Worm (Caenorhabditis elegans) whole organism, mixed stage, embryonic: ENCODE results near the gene perm-5.

Source experiments
- blmp-1 ChIP-seq: fragments of 150-350 bp; optimal IDR thresholded peaks from 2 replicates; lab custom pipeline; 2014; ENCODE audit warnings: missing biosample characterization, missing genetic modification characterization
- ham-2 ChIP-seq: fragments of 200-800 bp; sonication (Bioruptor generic); optimal IDR thresholded peaks from 2 replicates; lab custom pipeline; 2018; ENCODE audit warnings: mild to moderate bottlenecking, missing genetic modification characterization, missing compliant biosample characterization
- lsy-2 ChIP-seq: fragments of 150-350 bp; optimal IDR thresholded peaks from 2 replicates; lab custom pipeline; 2014; ENCODE audit warnings: missing biosample characterization, missing genetic modification characterization
- nhr-237 ChIP-seq: fragments of 150-350 bp; optimal IDR thresholded peaks from 2 replicates; lab custom pipeline; 2014; ENCODE audit warnings: missing biosample characterization, missing genetic modification characterization
- unc-62 ChIP-seq: fragments of 150-350 bp; optimal IDR thresholded peaks from 2 replicates; lab custom pipeline; 2014; ENCODE audit warnings: missing biosample characterization, missing genetic modification reagents, missing genetic modification characterization
- ztf-11 ChIP-seq: fragments of 150-350 bp; optimal IDR thresholded peaks from 2 replicates; lab custom pipeline; 2014; ENCODE audit warnings: missing biosample characterization, missing genetic modification characterization

- TF ChIP-seq unc-62 (GFP tag; lab: Kevin White, UChicago) (no peak), blmp-1 (tag; lab: Kevin White, UChicago) (no peak), lsy-2 (tag; lab: Kevin White, UChicago) (no peak), nhr-237 (no peak), ham-2 (no peak), ztf-11 (tag; lab: Kevin White, UChicago) (no peak)
Measured at ce11 chrIV:5671325-5671724, 31.9 kb downstream of the perm-5 start.
